Fruit fly (Drosophila melanogaster) whole organism, embryonic: ENCODE data around the gene mei-P26.
A peak's percentile ranks its signal among the peaks of the same experiment; 100 is the strongest.

ENCODE experiments used
- Atf6 ChIP-seq: fragments of 200-800 bp; sonication (Bioruptor generic); IDR thresholded peaks from 2 replicates; pipeline ENCODE4 v1.3.6; 2022; ENCODE audit warnings: missing biosample characterization, missing genetic modification characterization
- CG11398 ChIP-seq: fragments of 200-800 bp; sonication (Bioruptor generic); optimal IDR thresholded peaks from 2 replicates; lab custom pipeline; 2016; ENCODE audit warnings: missing biosample characterization, missing genetic modification characterization
- CG11504 ChIP-seq: fragments of 200-800 bp; sonication (Bioruptor generic); optimal IDR thresholded peaks from 3 replicates; lab custom pipeline; 2019; ENCODE audit warnings: missing biosample characterization, mild to moderate bottlenecking, missing genetic modification characterization, moderate library complexity
- CG11560 ChIP-seq: fragments of 200-800 bp; sonication (Bioruptor generic); IDR thresholded peaks from 3 replicates; pipeline ENCODE4 v1.3.6; 2022; ENCODE audit warnings: missing biosample characterization, missing genetic modification characterization
- CG12071 ChIP-seq: fragments of 200-800 bp; sonication (Bioruptor generic); optimal IDR thresholded peaks from 3 replicates; lab custom pipeline; 2018; ENCODE audit warnings: missing biosample characterization, mild to moderate bottlenecking, missing genetic modification characterization
- CG1233 ChIP-seq: fragments of 200-800 bp; sonication (Bioruptor generic); optimal IDR thresholded peaks from 4 replicates; lab custom pipeline; 2018; ENCODE audit warnings: missing biosample characterization, mild to moderate bottlenecking, missing genetic modification characterization
- CG12942 ChIP-seq: fragments of 200-800 bp; sonication (Bioruptor generic); optimal IDR thresholded peaks from 3 replicates; lab custom pipeline; 2016; ENCODE audit warnings: missing biosample characterization, missing genetic modification characterization
- CG13775 ChIP-seq: fragments of 200-800 bp; sonication (Bioruptor generic); optimal IDR thresholded peaks from 3 replicates; lab custom pipeline; 2017; ENCODE audit warnings: missing biosample characterization, mild to moderate bottlenecking, missing genetic modification characterization
- CG14050 ChIP-seq: fragments of 200-800 bp; sonication (Bioruptor generic); IDR thresholded peaks from 3 replicates; pipeline ENCODE4 v1.3.6; 2022; ENCODE audit warnings: missing biosample characterization, missing genetic modification characterization
- CG15269 ChIP-seq: fragments of 200-800 bp; sonication (Bioruptor generic); optimal IDR thresholded peaks from 2 replicates; lab custom pipeline; 2018; ENCODE audit warnings: missing biosample characterization, mild to moderate bottlenecking, missing genetic modification characterization, moderate library complexity
- CG15479 ChIP-seq: fragments of 200-800 bp; sonication (Bioruptor generic); optimal IDR thresholded peaks from 3 replicates; lab custom pipeline; 2019; ENCODE audit warnings: missing biosample characterization, mild to moderate bottlenecking, missing genetic modification characterization, moderate library complexity
- CG1602 ChIP-seq: fragments of 200-800 bp; sonication (Bioruptor generic); optimal IDR thresholded peaks from 3 replicates; lab custom pipeline; 2016; ENCODE audit warnings: missing biosample characterization, missing genetic modification characterization
- CG2875 ChIP-seq: fragments of 200-800 bp; sonication (Bioruptor generic); optimal IDR thresholded peaks from 2 replicates; lab custom pipeline; 2017; ENCODE audit warnings: missing biosample characterization, mild to moderate bottlenecking, missing genetic modification characterization, missing genetic modification reagents
- CG30020 ChIP-seq: fragments of 200-800 bp; optimal IDR thresholded peaks from 2 replicates; lab custom pipeline; 2019; ENCODE audit warnings: missing biosample characterization, mild to moderate bottlenecking, missing genetic modification characterization, moderate library complexity
- CG33557 ChIP-seq: fragments of 200-800 bp; sonication (Bioruptor generic); optimal IDR thresholded peaks from 2 replicates; lab custom pipeline; 2019; ENCODE audit warnings: missing biosample characterization, mild to moderate bottlenecking, missing genetic modification characterization, moderate library complexity
- CG3407 ChIP-seq: fragments of 200-800 bp; sonication (Bioruptor generic); optimal IDR thresholded peaks from 2 replicates; lab custom pipeline; 2018; ENCODE audit warnings: missing biosample characterization, mild to moderate bottlenecking, missing genetic modification characterization
- CG4617 ChIP-seq: fragments of 200-800 bp; sonication (Bioruptor generic); optimal IDR thresholded peaks from 3 replicates; lab custom pipeline; 2016; ENCODE audit warnings: missing biosample characterization, missing genetic modification characterization, borderline replicate concordance
- CG6254 ChIP-seq: fragments of 200-800 bp; sonication (Bioruptor generic); optimal IDR thresholded peaks from 3 replicates; lab custom pipeline; 2017; ENCODE audit warnings: mild to moderate bottlenecking, missing biosample characterization, missing genetic modification reagents, missing genetic modification characterization
- CG7745 ChIP-seq: fragments of 200-800 bp; sonication (Bioruptor generic); optimal IDR thresholded peaks from 2 replicates; lab custom pipeline; 2018; ENCODE audit warnings: missing biosample characterization, mild to moderate bottlenecking, missing genetic modification characterization, moderate library complexity
- CG8765 ChIP-seq: fragments of 200-800 bp; sonication (Bioruptor generic); IDR thresholded peaks from 2 replicates; pipeline ENCODE4 v1.3.6; 2022; ENCODE audit warnings: missing biosample characterization, missing genetic modification characterization
- CG9727 ChIP-seq: fragments of 200-800 bp; sonication (Bioruptor generic); optimal IDR thresholded peaks from 3 replicates; lab custom pipeline; 2017; ENCODE audit warnings: missing biosample characterization, mild to moderate bottlenecking, missing genetic modification characterization
- CoRest ChIP-seq: fragments of 200-800 bp; sonication (Bioruptor generic); optimal IDR thresholded peaks from 3 replicates; lab custom pipeline; 2018; ENCODE audit warnings: missing biosample characterization, mild to moderate bottlenecking, missing genetic modification characterization, moderate library complexity
- Deaf1 ChIP-seq: fragments of 200-800 bp; optimal IDR thresholded peaks from 3 replicates; lab custom pipeline; 2019; ENCODE audit warnings: missing biosample characterization, mild to moderate bottlenecking, missing genetic modification characterization, moderate library complexity
- Dfd ChIP-seq, 2 experiments: fragments of >200 bp; optimal IDR thresholded peaks; 2 replicates each; lab custom pipeline; 2017; ENCODE audit warnings: missing biosample characterization in 2 of 2, missing genetic modification characterization in 2 of 2
- Dip3 ChIP-seq: fragments of 200-800 bp; sonication (Bioruptor generic); optimal IDR thresholded peaks from 3 replicates; lab custom pipeline; 2016; ENCODE audit warnings: missing biosample characterization, missing genetic modification characterization
- ERR ChIP-seq: fragments of 200-800 bp; sonication (Bioruptor generic); optimal IDR thresholded peaks from 2 replicates; lab custom pipeline; 2016; ENCODE audit warnings: missing biosample characterization, missing genetic modification characterization
- Hand ChIP-seq: fragments of 200-800 bp; sonication (Bioruptor generic); optimal IDR thresholded peaks from 2 replicates; lab custom pipeline; 2017; ENCODE audit warnings: mild to moderate bottlenecking, missing biosample characterization, missing genetic modification reagents, missing genetic modification characterization
- Mad ChIP-seq: fragments of 200-800 bp; sonication (Bioruptor generic); optimal IDR thresholded peaks from 2 replicates; lab custom pipeline; 2016; ENCODE audit warnings: missing biosample characterization, missing genetic modification characterization
- Nf-YC ChIP-seq: fragments of 200-800 bp; optimal IDR thresholded peaks from 3 replicates; lab custom pipeline; 2019; ENCODE audit warnings: missing biosample characterization, mild to moderate bottlenecking, missing genetic modification characterization, moderate library complexity
- Sox102F ChIP-seq: fragments of 200-800 bp; sonication (Bioruptor generic); optimal IDR thresholded peaks from 2 replicates; lab custom pipeline; 2018; ENCODE audit warnings: missing biosample characterization, mild to moderate bottlenecking, missing genetic modification characterization, moderate library complexity
- Spps ChIP-seq: fragments of 200-800 bp; sonication (Bioruptor generic); optimal IDR thresholded peaks from 2 replicates; lab custom pipeline; 2018; ENCODE audit warnings: missing biosample characterization, mild to moderate bottlenecking, missing genetic modification characterization
- Sry-β ChIP-seq: fragments of 200-800 bp; sonication (Bioruptor generic); optimal IDR thresholded peaks from 2 replicates; lab custom pipeline; 2018; ENCODE audit warnings: missing biosample characterization, mild to moderate bottlenecking, missing genetic modification characterization, moderate library complexity
- Usf ChIP-seq: fragments of 200-800 bp; sonication (Bioruptor generic); optimal IDR thresholded peaks from 2 replicates; lab custom pipeline; 2017; ENCODE audit warnings: missing genotype, missing biosample characterization, missing genetic modification characterization
- Xrp1 ChIP-seq: fragments of 200-800 bp; sonication (Bioruptor generic); IDR thresholded peaks from 2 replicates; pipeline ENCODE4 v1.3.6; 2022; ENCODE audit warnings: missing biosample characterization, missing genetic modification characterization
- bsh ChIP-seq, 2 experiments: fragments of 200-800 bp; sonication (Bioruptor generic); optimal IDR thresholded peaks; 2 replicates each; lab custom pipeline; 2017 to 2018; ENCODE audit warnings: mild to moderate bottlenecking in 2 of 2, missing biosample characterization in 2 of 2, missing genetic modification characterization in 2 of 2, moderate library complexity in 1 of 2
- ems ChIP-seq: fragments of 200-800 bp; sonication (Bioruptor generic); optimal IDR thresholded peaks from 3 replicates; lab custom pipeline; 2016; ENCODE audit warnings: missing biosample characterization, missing genetic modification characterization
- ewg ChIP-seq: fragments of 200-800 bp; sonication (Bioruptor generic); optimal IDR thresholded peaks from 3 replicates; lab custom pipeline; 2017; ENCODE audit warnings: mild to moderate bottlenecking, missing biosample characterization, missing genetic modification reagents, missing genetic modification characterization
- fru ChIP-seq: fragments of >200 bp; optimal IDR thresholded peaks from 2 replicates; lab custom pipeline; 2017
- gcm2 ChIP-seq: fragments of 200-800 bp; sonication (Bioruptor generic); optimal IDR thresholded peaks from 2 replicates; lab custom pipeline; 2016; ENCODE audit warnings: missing biosample characterization, missing genetic modification characterization
- ham ChIP-seq: fragments of 200-800 bp; sonication (Bioruptor generic); IDR thresholded peaks from 2 replicates; pipeline ENCODE4 v1.3.6; 2022; ENCODE audit warnings: missing biosample characterization, missing genetic modification characterization
- insv ChIP-seq, 2 experiments: fragments of 200-800 bp; sonication (Bioruptor generic); optimal IDR thresholded peaks; 3 replicates each; lab custom pipeline; 2016 to 2018; ENCODE audit warnings: missing biosample characterization in 2 of 2, missing genetic modification characterization in 2 of 2
- nerfin-2 ChIP-seq: fragments of 200-800 bp; sonication (Bioruptor generic); IDR thresholded peaks from 2 replicates; pipeline ENCODE4 v1.3.6; 2022; ENCODE audit warnings: missing biosample characterization, missing genetic modification characterization; ENCODE audit not compliant: partially characterized antibody
- pfk ChIP-seq: fragments of 200-800 bp; sonication (Bioruptor generic); optimal IDR thresholded peaks from 2 replicates; lab custom pipeline; 2018; ENCODE audit warnings: missing biosample characterization, mild to moderate bottlenecking, missing genetic modification characterization, moderate library complexity
- sd ChIP-seq: fragments of 200-800 bp; sonication (Bioruptor generic); optimal IDR thresholded peaks from 3 replicates; lab custom pipeline; 2018; ENCODE audit warnings: missing biosample characterization, mild to moderate bottlenecking, missing genetic modification characterization, moderate library complexity
- sima ChIP-seq: fragments of 200-800 bp; sonication (Bioruptor generic); optimal IDR thresholded peaks from 2 replicates; lab custom pipeline; 2016; ENCODE audit warnings: missing biosample characterization, missing genetic modification characterization
- slou ChIP-seq: fragments of 200-800 bp; sonication (Bioruptor generic); optimal IDR thresholded peaks from 3 replicates; lab custom pipeline; 2016; ENCODE audit warnings: missing biosample characterization, missing genetic modification characterization
- sna ChIP-seq: fragments of 200-800 bp; sonication (Bioruptor generic); IDR thresholded peaks from 2 replicates; pipeline ENCODE4 v1.3.6; 2022; ENCODE audit warnings: missing biosample characterization, missing genetic modification characterization; ENCODE audit not compliant: partially characterized antibody
- ssp ChIP-seq: fragments of 200-800 bp; sonication (Bioruptor generic); IDR thresholded peaks from 2 replicates; pipeline ENCODE4 v1.3.6; 2022; ENCODE audit warnings: missing biosample characterization, missing genetic modification characterization
- tna ChIP-seq: fragments of 200-800 bp; sonication (Bioruptor generic); IDR thresholded peaks from 2 replicates; pipeline ENCODE4 v1.3.6; 2022; ENCODE audit warnings: missing biosample characterization, missing genetic modification characterization; ENCODE audit not compliant: partially characterized antibody
- ttk ChIP-seq: fragments of 200-800 bp; sonication (Bioruptor generic); IDR thresholded peaks from 2 replicates; pipeline ENCODE4 v2.1.2; 2022; ENCODE audit warnings: missing biosample characterization, missing genetic modification characterization
- wor ChIP-seq: fragments of 200-800 bp; sonication (Bioruptor generic); IDR thresholded peaks from 2 replicates; pipeline ENCODE4 v1.3.6; 2022; ENCODE audit warnings: missing biosample characterization, missing genetic modification characterization

The mei-P26 gene

DNA sequence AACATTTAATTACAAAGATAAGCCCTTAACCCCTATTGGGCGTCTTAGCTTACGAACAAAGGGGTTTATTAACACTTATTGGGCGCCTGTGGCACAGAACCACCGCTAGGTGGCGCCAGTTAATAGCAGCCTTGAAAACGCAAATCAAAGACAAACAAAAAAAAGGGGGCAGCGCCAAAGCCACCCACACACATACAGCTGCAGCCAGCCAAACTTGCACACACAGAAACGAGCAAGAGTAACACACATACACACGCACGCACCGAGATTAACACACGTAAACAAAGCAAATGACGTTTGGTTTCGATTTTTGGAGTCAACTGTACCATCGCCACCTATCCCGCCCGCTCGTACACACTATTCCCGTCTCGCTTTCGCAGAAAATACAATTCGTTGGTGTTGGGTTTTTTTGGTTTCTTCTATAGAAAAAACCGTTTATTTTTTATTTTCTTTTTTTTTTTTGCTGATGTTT lies 10.9 kb upstream of the mei-P26 start (continued):
- peak; percentile 76 for TF ChIP-seq Nf-YC (tag; lab: Kevin White, UChicago)
- TF ChIP-seq Mad (GFP tag; lab: Kevin White, UChicago) = no peak
- no peak for TF ChIP-seq CG11560 (tag; lab: Robert Waterston, UW)
- no peak for TF ChIP-seq CG12942
- no peak for TF ChIP-seq Dfd (GFP tag; optimal IDR thresholded peaks at IDR 0.05; lab: Kevin White, UChicago)
- TF ChIP-seq insv (GFP tag; optimal IDR thresholded peaks at IDR 0.05; lab: Kevin White, UChicago) = peak in 1 of 2 experiments; percentile 7
- no peak for TF ChIP-seq ewg (GFP tag; lab: Kevin White, UChicago)
- TF ChIP-seq ssp = no peak
- peak; percentile 4 for TF ChIP-seq sd (tag; lab: Kevin White, UChicago)
- TF ChIP-seq Usf (GFP tag; lab: Kevin White, UChicago) = no peak
- TF ChIP-seq CG2875 = no peak
- no peak for TF ChIP-seq CG14050 (GFP tag; lab: Robert Waterston, UW)
- no peak for TF ChIP-seq wor
- TF ChIP-seq CG15479 (GFP tag; lab: Kevin White, UChicago) = no peak
- TF ChIP-seq Hand (GFP tag; lab: Kevin White, UChicago) = no peak
- TF ChIP-seq ham (GFP tag; lab: Robert Waterston, UW) = no peak
- TF ChIP-seq CG1233 (GFP tag; lab: Kevin White, UChicago) = no peak
- TF ChIP-seq CG3407 = no peak
- TF ChIP-seq nerfin-2 (GFP tag; lab: Robert Waterston, UW) = peak; percentile 22; the same call in 1 of the 2 replicates
- TF ChIP-seq CG30020 = no peak
- no peak for TF ChIP-seq sna (GFP tag; lab: Robert Waterston, UW)
- TF ChIP-seq CG8765 (GFP tag; lab: Robert Waterston, UW) = no peak
- TF ChIP-seq slou (GFP tag; lab: Kevin White, UChicago) = peak; percentile 9
- 0 out of 2 replicates have a peak, but pooled peaks have one; percentile 22 for TF ChIP-seq ttk (GFP tag; lab: Robert Waterston, UW)
- TF ChIP-seq gcm2 (GFP tag; lab: Kevin White, UChicago) = no peak
- TF ChIP-seq CoRest = peak; percentile 30
- TF ChIP-seq Sox102F (GFP tag; lab: Kevin White, UChicago) = no peak
- TF ChIP-seq sima (GFP tag; lab: Kevin White, UChicago) = no peak
- no peak for TF ChIP-seq CG11504 (tag; lab: Kevin White, UChicago)
- no peak for TF ChIP-seq CG15269 (tag; lab: Kevin White, UChicago)
- TF ChIP-seq CG11398 = no peak
- TF ChIP-seq Spps = no peak
- TF ChIP-seq Deaf1 (tag; lab: Kevin White, UChicago) = peak; percentile 50
- no peak for TF ChIP-seq CG7745
- TF ChIP-seq fru (lab: Kevin White, UChicago) = no peak
- TF ChIP-seq CG1602 = no peak
- no peak for TF ChIP-seq CG12071
- TF ChIP-seq CG9727 (GFP tag; lab: Kevin White, UChicago) = peak; percentile 30
- no peak for TF ChIP-seq CG13775 (GFP tag; lab: Kevin White, UChicago)
- TF ChIP-seq Atf6 (GFP tag; lab: Robert Waterston, UW) = peak; percentile 56
- TF ChIP-seq Xrp1 = peak; percentile 42; the same call in 1 of the 2 replicates
- TF ChIP-seq pfk (GFP tag; lab: Kevin White, UChicago) = no peak
- no peak for TF ChIP-seq CG4617 (GFP tag; lab: Kevin White, UChicago)
- TF ChIP-seq ERR = peak; percentile 41
- TF ChIP-seq bsh (GFP tag; optimal IDR thresholded peaks at IDR 0.05; lab: Kevin White, UChicago) = peak; percentile 19 to 20
- no peak for TF ChIP-seq CG6254 (GFP tag; lab: Kevin White, UChicago)
- TF ChIP-seq Sry-β (GFP tag; lab: Kevin White, UChicago) = no peak
- no peak for TF ChIP-seq ems
- no peak for TF ChIP-seq Dip3
- TF ChIP-seq tna = peak; percentile 18; the same call in 1 of the 2 replicates
- TF ChIP-seq CG33557 (GFP tag; lab: Kevin White, UChicago) = peak; percentile 44
